Worm (Caenorhabditis elegans) whole organism, L1 larva: ENCODE measurements around the gene K09F5.6.
A peak's percentile ranks its signal among the peaks of the same experiment; 100 is the strongest.

Experiments used
- C16A3.4 ChIP-seq: fragments of 150-350 bp; optimal IDR thresholded peaks from 2 replicates; lab custom pipeline; 2014; ENCODE audit warnings: missing biosample characterization, missing genetic modification characterization
- C34B4.2 ChIP-seq: sonication (generic microtip); optimal IDR thresholded peaks from 2 replicates; lab custom pipeline; 2017; ENCODE audit warnings: mild to moderate bottlenecking, missing genetic modification characterization, missing compliant biosample characterization
- blmp-1 ChIP-seq: fragments of 150-350 bp; optimal IDR thresholded peaks from 2 replicates; lab custom pipeline; 2014; ENCODE audit warnings: missing biosample characterization, missing genetic modification characterization
- efl-1 ChIP-seq, 4 experiments: fragments of 150-350 bp; optimal IDR thresholded peaks in 3 of 4; peaks in 1 of 4; 1 replicate in 1 of 4; 2 replicates in 3 of 4; lab custom pipeline; 2014; ENCODE audit warnings: missing biosample characterization in 2 of 4, missing genetic modification characterization in 2 of 4, missing genetic modification reagents in 2 of 4
- elt-3 ChIP-seq, 6 experiments: fragments of 150-350 bp in 1 of 6; sonication (generic microtip); optimal IDR thresholded peaks; 2 replicates each; lab custom pipeline; 2017 to 2018; ENCODE audit warnings: missing biosample characterization in 6 of 6, missing genetic modification characterization in 6 of 6, inconsistent platforms in 1 of 6
- fkh-8 ChIP-seq: sonication (generic microtip); optimal IDR thresholded peaks from 2 replicates; lab custom pipeline; 2016; ENCODE audit warnings: mild to moderate bottlenecking, missing genetic modification characterization, missing compliant biosample characterization
- grh-1 ChIP-seq: fragments of 200-800 bp; sonication (Bioruptor generic); IDR thresholded peaks from 2 replicates; pipeline ENCODE4 v1.3.6; 2022; ENCODE audit warnings: missing genetic modification reagents, missing genetic modification characterization, missing compliant biosample characterization
- hpl-2 ChIP-seq: fragments of 150-350 bp; optimal IDR thresholded peaks from 2 replicates; lab custom pipeline; 2014; ENCODE audit warnings: missing biosample characterization, missing genetic modification reagents, missing genetic modification characterization
- irx-1 ChIP-seq: sonication (generic microtip); optimal IDR thresholded peaks from 2 replicates; lab custom pipeline; 2016; ENCODE audit warnings: missing genetic modification characterization, missing compliant biosample characterization
- lin-13 ChIP-seq: fragments of 150-350 bp; optimal IDR thresholded peaks from 2 replicates; lab custom pipeline; 2014; ENCODE audit warnings: missing biosample characterization, missing genetic modification reagents, missing genetic modification characterization
- lin-14 ChIP-seq: fragments of 200-800 bp; sonication (Bioruptor generic); optimal IDR thresholded peaks from 2 replicates; lab custom pipeline; 2018; ENCODE audit warnings: mild to moderate bottlenecking, missing genetic modification characterization, moderate library complexity, missing compliant biosample characterization
- lin-35 ChIP-seq, 2 experiments: fragments of 150-350 bp; optimal IDR thresholded peaks; 2 replicates each; lab custom pipeline; 2014; ENCODE audit warnings: missing biosample characterization in 2 of 2, missing genetic modification characterization in 2 of 2, missing genetic modification reagents in 2 of 2
- lir-3 ChIP-seq: sonication (generic microtip); optimal IDR thresholded peaks from 2 replicates; lab custom pipeline; 2016; ENCODE audit warnings: mild to moderate bottlenecking, missing genetic modification characterization, moderate library complexity, missing compliant biosample characterization; ENCODE audit not compliant: poor library complexity
- lsy-2 ChIP-seq, 2 experiments: fragments of 150-350 bp; optimal IDR thresholded peaks; 2 replicates each; lab custom pipeline; 2014; ENCODE audit warnings: missing biosample characterization in 2 of 2, missing genetic modification characterization in 2 of 2
- mdl-1 ChIP-seq, 2 experiments: fragments of 150-350 bp; optimal IDR thresholded peaks; 2 replicates each; lab custom pipeline; 2014 to 2017; ENCODE audit warnings: missing biosample characterization in 2 of 2, missing genetic modification characterization in 2 of 2, inconsistent platforms in 1 of 2
- mep-1 ChIP-seq: fragments of 150-350 bp; optimal IDR thresholded peaks from 2 replicates; lab custom pipeline; 2014; ENCODE audit warnings: missing biosample characterization, missing genetic modification characterization
- nhr-19 ChIP-seq: fragments of 200-800 bp; sonication (Bioruptor generic); conservative IDR thresholded peaks from 2 replicates; pipeline ENCODE4 v1.3.6; 2022; ENCODE audit warnings: missing genetic modification characterization, missing compliant biosample characterization
- nhr-20 ChIP-seq: sonication (generic microtip); optimal IDR thresholded peaks from 2 replicates; lab custom pipeline; 2016; ENCODE audit warnings: mild to moderate bottlenecking, missing genetic modification characterization, missing compliant biosample characterization
- nhr-47 ChIP-seq: sonication (generic microtip); optimal IDR thresholded peaks from 2 replicates; lab custom pipeline; 2016; ENCODE audit warnings: mild to moderate bottlenecking, missing genetic modification characterization, moderate library complexity, missing compliant biosample characterization
- nhr-71 ChIP-seq: sonication (generic microtip); optimal IDR thresholded peaks from 2 replicates; lab custom pipeline; 2016; ENCODE audit warnings: mild to moderate bottlenecking, missing genetic modification characterization, moderate library complexity, missing compliant biosample characterization
- nhr-85 ChIP-seq: sonication (generic microtip); peaks from one replicate; lab custom pipeline; 2016; ENCODE audit warnings: missing genetic modification characterization, inconsistent platforms, missing compliant biosample characterization
- nhr-90 ChIP-seq: sonication (generic microtip); optimal IDR thresholded peaks from 2 replicates; lab custom pipeline; 2016; ENCODE audit warnings: mild to moderate bottlenecking, missing genetic modification characterization, missing compliant biosample characterization; ENCODE audit not compliant: poor library complexity
- pqm-1 ChIP-seq: sonication (generic microtip); optimal IDR thresholded peaks from 3 replicates; lab custom pipeline; 2017; ENCODE audit warnings: missing biosample characterization, missing genetic modification characterization
- rnt-1 ChIP-seq: sonication (generic microtip); optimal IDR thresholded peaks from 2 replicates; lab custom pipeline; 2016; ENCODE audit warnings: mild to moderate bottlenecking, missing genetic modification characterization, moderate library complexity, missing compliant biosample characterization
- snpc-4 ChIP-seq: fragments of 150-350 bp; optimal IDR thresholded peaks from 2 replicates; lab custom pipeline; 2014; ENCODE audit warnings: missing biosample characterization, missing genetic modification characterization
- snu-23 ChIP-seq: sonication (generic microtip); optimal IDR thresholded peaks from 2 replicates; lab custom pipeline; 2016; ENCODE audit warnings: missing genetic modification characterization, missing compliant biosample characterization
- swsn-7 ChIP-seq: sonication (generic microtip); optimal IDR thresholded peaks from 2 replicates; lab custom pipeline; 2016; ENCODE audit warnings: missing genetic modification characterization, missing compliant biosample characterization
- tbx-2 ChIP-seq: sonication (generic microtip); optimal IDR thresholded peaks from 2 replicates; lab custom pipeline; 2016; ENCODE audit warnings: missing genetic modification characterization, missing compliant biosample characterization
- unc-30 ChIP-seq: sonication (generic microtip); optimal IDR thresholded peaks from 2 replicates; lab custom pipeline; 2017; ENCODE audit warnings: missing biosample characterization, missing genetic modification characterization
- vab-15 ChIP-seq: sonication (generic microtip); optimal IDR thresholded peaks from 2 replicates; lab custom pipeline; 2017; ENCODE audit warnings: missing genotype, mild to moderate bottlenecking, missing genetic modification characterization, missing compliant biosample characterization
- xbp-1 ChIP-seq: sonication (generic microtip); optimal IDR thresholded peaks from 2 replicates; lab custom pipeline; 2016; ENCODE audit warnings: missing genetic modification characterization, missing compliant biosample characterization

The K09F5.6 gene

ce11 chrX:7773714-7774318 is 54.7 kb downstream of the K09F5.6 start:
- TF ChIP-seq efl-1 (optimal IDR thresholded peaks at IDR 0.05; lab: Kevin White, UChicago) (peak in 1 of 2 experiments; percentile 18), efl-1 (GFP tag; optimal IDR thresholded peaks at IDR 0.05 in 1 of 2; lab: Kevin White, UChicago) (peak in 1 of 2 experiments; percentile 89), pqm-1 (tag; lab: Kevin White, UChicago) (no peak), tbx-2 (tag; lab: Kevin White, UChicago) (peak; percentile 37), C16A3.4 (peak; percentile 38), snpc-4 (no peak), swsn-7 (tag; lab: Kevin White, UChicago) (peak; percentile 26), nhr-85 (tag; lab: Kevin White, UChicago) (peak; percentile 94), fkh-8 (tag; lab: Kevin White, UChicago) (no peak), lir-3 (tag; lab: Kevin White, UChicago) (peak; percentile 19), nhr-20 (peak; percentile 54), nhr-47 (tag; lab: Kevin White, UChicago) (peak; percentile 53), lin-14 (GFP tag; lab: Kevin White, UChicago) (peak; percentile 60), C34B4.2 (tag; lab: Kevin White, UChicago) (no peak), hpl-2 (GFP tag; lab: Kevin White, UChicago) (peak; percentile 20), xbp-1 (tag; lab: Kevin White, UChicago) (peak; percentile 4), nhr-90 (tag; lab: Kevin White, UChicago) (peak; percentile 61), lin-13 (GFP tag; lab: Kevin White, UChicago) (peak; percentile 18), mdl-1 (tag; optimal IDR thresholded peaks at IDR 0.05; lab: Kevin White, UChicago) (peak in 1 of 2 experiments; percentile 28), lin-35 (GFP tag; optimal IDR thresholded peaks at IDR 0.05; lab: Kevin White, UChicago) (peak in 1 of 2 experiments; percentile 44), nhr-19 (GFP tag; lab: Robert Waterston, UW) (peak; percentile 50), snu-23 (GFP tag; lab: Kevin White, UChicago) (peak; percentile 64), irx-1 (tag; lab: Kevin White, UChicago) (no peak), unc-30 (no peak), rnt-1 (tag; lab: Kevin White, UChicago) (peak; percentile 27), vab-15 (no peak), lsy-2 (tag; optimal IDR thresholded peaks at IDR 0.05; lab: Kevin White, UChicago) (peak in 1 of 2 experiments; percentile 13), nhr-71 (tag; lab: Kevin White, UChicago) (peak; percentile 69), mep-1 (peak; percentile 55), elt-3 (tag; optimal IDR thresholded peaks at IDR 0.05; lab: Kevin White, UChicago) (peak in 2 of 6 experiments; percentile 45 to 58), grh-1 (GFP tag; lab: Robert Waterston, UW) (peak; percentile 37; the same call in 1 of the 2 replicates), blmp-1 (tag; lab: Kevin White, UChicago) (peak; percentile 80)
